Fruit fly (Drosophila melanogaster) whole organism, wandering third instar larva: ENCODE results near the gene CG42329.
A peak's percentile ranks its signal among the peaks of the same experiment; 100 is the strongest.

Experiments used
- CrebA ChIP-seq: fragments of 200-800 bp; sonication (Bioruptor generic); optimal IDR thresholded peaks from 2 replicates; lab custom pipeline; 2016; ENCODE audit warnings: missing biosample characterization, mild to moderate bottlenecking, missing genetic modification characterization, borderline replicate concordance
- Dif ChIP-seq: fragments of 200-275, 200-300 bp; sonication (Bioruptor generic); optimal IDR thresholded peaks from 2 replicates; lab custom pipeline; 2018; ENCODE audit warnings: missing biosample characterization, missing genetic modification characterization; ENCODE audit not compliant: partially characterized antibody
- Hnf4 ChIP-seq: fragments of 200-800 bp; sonication (Bioruptor generic); optimal IDR thresholded peaks from 2 replicates; lab custom pipeline; 2016; ENCODE audit warnings: missing biosample characterization, mild to moderate bottlenecking, missing genetic modification characterization
- Jra ChIP-seq: sonication (Bioruptor generic); optimal IDR thresholded peaks from 2 replicates; lab custom pipeline; 2016; ENCODE audit warnings: missing biosample characterization, missing genetic modification characterization
- Myc ChIP-seq: fragments of >200 bp; optimal IDR thresholded peaks from 2 replicates; lab custom pipeline; 2017
- br ChIP-seq: fragments of 200-800 bp; sonication (Bioruptor generic); optimal IDR thresholded peaks from 2 replicates; lab custom pipeline; 2016; ENCODE audit warnings: missing biosample characterization, missing genetic modification characterization
- brk ChIP-seq: fragments of 200-800 bp; sonication (Bioruptor generic); optimal IDR thresholded peaks from 2 replicates; lab custom pipeline; 2016; ENCODE audit warnings: missing biosample characterization, mild to moderate bottlenecking, missing genetic modification characterization
- dsf ChIP-seq: sonication (Bioruptor generic); optimal IDR thresholded peaks from 2 replicates; lab custom pipeline; 2016; ENCODE audit warnings: missing biosample characterization, missing genetic modification characterization, borderline replicate concordance
- ey ChIP-seq: fragments of 200-800 bp; sonication (Bioruptor generic); optimal IDR thresholded peaks from 2 replicates; lab custom pipeline; 2016; ENCODE audit warnings: missing biosample characterization, missing genetic modification characterization
- foxo ChIP-seq, 2 experiments: fragments of 200-800 bp; sonication (Bioruptor generic); optimal IDR thresholded peaks; 2 replicates in 1 of 2; 3 replicates in 1 of 2; lab custom pipeline; 2016 to 2017; ENCODE audit warnings: missing biosample characterization in 2 of 2, missing genetic modification characterization in 2 of 2
- lola ChIP-seq: fragments of >200 bp; optimal IDR thresholded peaks from 2 replicates; lab custom pipeline; 2017; ENCODE audit warnings: missing biosample characterization, missing genetic modification characterization
- psq ChIP-seq: fragments of 200-800 bp; sonication (Bioruptor generic); optimal IDR thresholded peaks from 3 replicates; lab custom pipeline; 2017; ENCODE audit warnings: missing biosample characterization, mild to moderate bottlenecking, missing genetic modification characterization, moderate library complexity
- tai ChIP-seq: sonication (Bioruptor generic); optimal IDR thresholded peaks from 2 replicates; lab custom pipeline; 2016; ENCODE audit warnings: missing biosample characterization, missing genetic modification characterization
- usp ChIP-seq: fragments of >200 bp; optimal IDR thresholded peaks from 2 replicates; lab custom pipeline; 2017; ENCODE audit warnings: missing biosample characterization, missing genetic modification characterization

- TF ChIP-seq tai (GFP tag; lab: Kevin White, UChicago): no peak
- TF ChIP-seq usp (GFP tag; lab: Kevin White, UChicago): no peak
- TF ChIP-seq Jra: no peak
- no peak for TF ChIP-seq CrebA (GFP tag; lab: Kevin White, UChicago)
- TF ChIP-seq ey (GFP tag; lab: Kevin White, UChicago): no peak
- no peak for TF ChIP-seq psq (GFP tag; lab: Kevin White, UChicago)
- TF ChIP-seq dsf (GFP tag; lab: Kevin White, UChicago): no peak
- no peak for TF ChIP-seq foxo (GFP tag; optimal IDR thresholded peaks at IDR 0.05; lab: Kevin White, UChicago)
- no peak for TF ChIP-seq Hnf4 (GFP tag; lab: Kevin White, UChicago)
- no peak for TF ChIP-seq Dif (GFP tag; lab: Kevin White, UChicago)
- TF ChIP-seq brk: no peak
- no peak for TF ChIP-seq lola
- peak; percentile 10 for TF ChIP-seq br (GFP tag; lab: Kevin White, UChicago)
- TF ChIP-seq Myc: no peak
These were observed 11.7 kb upstream of the CG42329 start for dm6 chr2L:1207432-1207831.
